Fruit fly (Drosophila melanogaster) whole organism, prepupa: ENCODE measurements around the gene Wdr24.

Source experiments
- Blimp-1 ChIP-seq: fragments of 200-800 bp; sonication (Bioruptor generic); optimal IDR thresholded peaks from 3 replicates; lab custom pipeline; 2017; ENCODE audit warnings: missing biosample characterization, missing genetic modification characterization, mild to moderate bottlenecking, moderate library complexity, missing genetic modification reagents
- CG10631 ChIP-seq: fragments of 200-800 bp; sonication (Bioruptor generic); optimal IDR thresholded peaks from 2 replicates; lab custom pipeline; 2016; ENCODE audit warnings: missing biosample characterization, missing genetic modification characterization
- CG10669 ChIP-seq: fragments of 200-800 bp; sonication (Bioruptor generic); optimal IDR thresholded peaks from 3 replicates; lab custom pipeline; 2018; ENCODE audit warnings: missing biosample characterization, mild to moderate bottlenecking, missing genetic modification characterization, moderate library complexity
- CG11294 ChIP-seq: fragments of 200-800 bp; sonication (Bioruptor generic); IDR thresholded peaks from 2 replicates; pipeline ENCODE4 v1.3.6; 2022; ENCODE audit warnings: missing biosample characterization, missing genetic modification characterization
- CG11762 ChIP-seq: fragments of 200-800 bp; sonication (Bioruptor generic); optimal IDR thresholded peaks from 3 replicates; lab custom pipeline; 2016; ENCODE audit warnings: missing biosample characterization, missing genetic modification characterization; ENCODE audit not compliant: insufficient read depth
- CG1621 ChIP-seq: fragments of 200-800 bp; sonication (Bioruptor generic); optimal IDR thresholded peaks from 3 replicates; lab custom pipeline; 2018; ENCODE audit warnings: missing biosample characterization, mild to moderate bottlenecking, missing genetic modification characterization
- CG16779 ChIP-seq: fragments of 200-800 bp; sonication (Bioruptor generic); optimal IDR thresholded peaks from 3 replicates; lab custom pipeline; 2017; ENCODE audit warnings: missing biosample characterization, mild to moderate bottlenecking, missing genetic modification characterization
- CG3032 ChIP-seq: fragments of 200-800 bp; optimal IDR thresholded peaks from 2 replicates; lab custom pipeline; 2019; ENCODE audit warnings: missing biosample characterization, mild to moderate bottlenecking, missing genetic modification characterization, moderate library complexity
- CG31627 ChIP-seq: fragments of 200-800 bp; sonication (Bioruptor generic); optimal IDR thresholded peaks from 3 replicates; lab custom pipeline; 2016; ENCODE audit warnings: missing biosample characterization, missing genetic modification characterization
- CG32006 ChIP-seq: fragments of 200-800 bp; sonication (Bioruptor generic); optimal IDR thresholded peaks from 3 replicates; lab custom pipeline; 2017; ENCODE audit warnings: missing biosample characterization, mild to moderate bottlenecking, missing genetic modification characterization
- CG3919 ChIP-seq: fragments of 200-800 bp; sonication (Bioruptor generic); optimal IDR thresholded peaks from 3 replicates; lab custom pipeline; 2016; ENCODE audit warnings: missing biosample characterization, missing genetic modification characterization
- CG4318 ChIP-seq: fragments of 200-800 bp; sonication (Bioruptor generic); optimal IDR thresholded peaks from 3 replicates; lab custom pipeline; 2017; ENCODE audit warnings: missing biosample characterization, mild to moderate bottlenecking, missing genetic modification characterization
- CG6163 ChIP-seq: fragments of 200-800 bp; sonication (Bioruptor generic); IDR thresholded peaks from 3 replicates; pipeline ENCODE4 v1.3.6; 2022; ENCODE audit warnings: missing biosample characterization, missing genetic modification characterization
- CG6276 ChIP-seq: fragments of 200-800 bp; sonication (Bioruptor generic); optimal IDR thresholded peaks from 2 replicates; lab custom pipeline; 2017; ENCODE audit warnings: missing biosample characterization, mild to moderate bottlenecking, missing genetic modification characterization
- CG6808 ChIP-seq: fragments of 200-800 bp; sonication (Bioruptor generic); optimal IDR thresholded peaks from 3 replicates; lab custom pipeline; 2017; ENCODE audit warnings: missing biosample characterization, missing genetic modification characterization, mild to moderate bottlenecking, moderate library complexity, missing genetic modification reagents
- CG6854 ChIP-seq: fragments of 200-800 bp; sonication (Bioruptor generic); optimal IDR thresholded peaks from 2 replicates; lab custom pipeline; 2017; ENCODE audit warnings: missing biosample characterization, mild to moderate bottlenecking, missing genetic modification characterization
- CG7368 ChIP-seq: fragments of 200-800 bp; sonication (Bioruptor generic); optimal IDR thresholded peaks from 3 replicates; lab custom pipeline; 2016; ENCODE audit warnings: missing biosample characterization, missing genetic modification characterization
- CG8119 ChIP-seq: fragments of 200-800 bp; sonication (Bioruptor generic); IDR thresholded peaks from 3 replicates; pipeline ENCODE4 v1.3.6; 2022; ENCODE audit warnings: missing biosample characterization, missing genetic modification characterization
- CG8319 ChIP-seq: fragments of 200-800 bp; sonication (Bioruptor generic); optimal IDR thresholded peaks from 3 replicates; lab custom pipeline; 2016; ENCODE audit warnings: missing biosample characterization, missing genetic modification characterization
- CG8632 ChIP-seq: fragments of 200-800 bp; sonication (Bioruptor generic); optimal IDR thresholded peaks from 3 replicates; lab custom pipeline; 2016; ENCODE audit warnings: missing biosample characterization, missing genetic modification characterization
- CG9139 ChIP-seq: fragments of 200-800 bp; sonication (Bioruptor generic); optimal IDR thresholded peaks from 3 replicates; lab custom pipeline; 2017; ENCODE audit warnings: missing biosample characterization, mild to moderate bottlenecking, missing genetic modification characterization
- Eip75B ChIP-seq: fragments of 200-800 bp; sonication (Bioruptor generic); optimal IDR thresholded peaks from 3 replicates; lab custom pipeline; 2016; ENCODE audit warnings: missing biosample characterization, missing genetic modification characterization
- Eip78C ChIP-seq: fragments of 200-800 bp; sonication (Bioruptor generic); peaks from one replicate; lab custom pipeline; 2016; ENCODE audit warnings: missing biosample characterization, missing genetic modification characterization
- Ets21C ChIP-seq: fragments of 200-800 bp; sonication (Bioruptor generic); optimal IDR thresholded peaks from 3 replicates; lab custom pipeline; 2016; ENCODE audit warnings: missing biosample characterization, missing genetic modification characterization
- Ets96B ChIP-seq: fragments of 200-800 bp; optimal IDR thresholded peaks from 2 replicates; lab custom pipeline; 2019; ENCODE audit warnings: missing biosample characterization, mild to moderate bottlenecking, missing genetic modification characterization, moderate library complexity
- Gug ChIP-seq: fragments of 200-800 bp; sonication (Bioruptor generic); IDR thresholded peaks from 2 replicates; pipeline ENCODE4 v1.3.6; 2022; ENCODE audit warnings: missing biosample characterization, missing genetic modification characterization
- Hr38 ChIP-seq: sonication (Bioruptor generic); optimal IDR thresholded peaks from 2 replicates; lab custom pipeline; 2016; ENCODE audit warnings: missing biosample characterization, missing genetic modification characterization
- Hr39 ChIP-seq: fragments of 200-800 bp; sonication (Bioruptor generic); optimal IDR thresholded peaks from 2 replicates; lab custom pipeline; 2016; ENCODE audit warnings: missing biosample characterization, missing genetic modification characterization
- Hr4 ChIP-seq: fragments of 200-800 bp; sonication (Bioruptor generic); optimal IDR thresholded peaks from 3 replicates; lab custom pipeline; 2016; ENCODE audit warnings: missing biosample characterization, missing genetic modification characterization
- Lpt ChIP-seq: fragments of 200-800 bp; sonication (Bioruptor generic); optimal IDR thresholded peaks from 3 replicates; lab custom pipeline; 2016; ENCODE audit warnings: missing biosample characterization, missing genetic modification characterization
- Met ChIP-seq: fragments of 200-800 bp; sonication (Bioruptor generic); optimal IDR thresholded peaks from 3 replicates; lab custom pipeline; 2016; ENCODE audit warnings: missing biosample characterization, missing genetic modification characterization
- Sox102F ChIP-seq: fragments of 200-800 bp; sonication (Bioruptor generic); optimal IDR thresholded peaks from 2 replicates; lab custom pipeline; 2016; ENCODE audit warnings: missing biosample characterization, mild to moderate bottlenecking, missing genetic modification characterization
- Sox14 ChIP-seq: fragments of 200-800 bp; sonication (Bioruptor generic); optimal IDR thresholded peaks from 3 replicates; lab custom pipeline; 2016; ENCODE audit warnings: missing biosample characterization, missing genetic modification characterization
- achi ChIP-seq: fragments of 200-800 bp; sonication (Bioruptor generic); optimal IDR thresholded peaks from 3 replicates; lab custom pipeline; 2016; ENCODE audit warnings: missing biosample characterization, missing genetic modification characterization
- acj6 ChIP-seq: fragments of 200-800 bp; sonication (Bioruptor generic); optimal IDR thresholded peaks from 3 replicates; lab custom pipeline; 2016; ENCODE audit warnings: missing biosample characterization, missing genetic modification characterization
- cyc ChIP-seq: fragments of 200-800 bp; sonication (Bioruptor generic); optimal IDR thresholded peaks from 3 replicates; lab custom pipeline; 2016; ENCODE audit warnings: missing biosample characterization, missing genetic modification characterization
- dac ChIP-seq: fragments of 200-800 bp; sonication (Bioruptor generic); optimal IDR thresholded peaks from 2 replicates; lab custom pipeline; 2017; ENCODE audit warnings: missing biosample characterization, mild to moderate bottlenecking, missing genetic modification characterization
- dsx ChIP-seq: fragments of 200-800 bp; optimal IDR thresholded peaks from 3 replicates; lab custom pipeline; 2019; ENCODE audit warnings: missing biosample characterization, mild to moderate bottlenecking, missing genetic modification characterization, moderate library complexity; ENCODE audit not compliant: poor library complexity, severe bottlenecking
- eg ChIP-seq: fragments of 200-800 bp; sonication (Bioruptor generic); IDR thresholded peaks from 3 replicates; pipeline ENCODE4 v1.3.6; 2022; ENCODE audit warnings: missing biosample characterization, missing genetic modification characterization
- esn ChIP-seq: fragments of 200-800 bp; sonication (Bioruptor generic); optimal IDR thresholded peaks from 2 replicates; lab custom pipeline; 2016; ENCODE audit warnings: missing biosample characterization, mild to moderate bottlenecking, missing genetic modification characterization, moderate library complexity
- fd59A ChIP-seq: fragments of 200-800 bp; sonication (Bioruptor generic); optimal IDR thresholded peaks from 2 replicates; lab custom pipeline; 2017; ENCODE audit warnings: missing biosample characterization, mild to moderate bottlenecking, missing genetic modification characterization, missing genetic modification reagents
- fd85E ChIP-seq: fragments of 200-800 bp; sonication (Bioruptor generic); optimal IDR thresholded peaks from 3 replicates; lab custom pipeline; 2016; ENCODE audit warnings: missing biosample characterization, missing genetic modification characterization
- fkh ChIP-seq: fragments of 200-800 bp; sonication (Bioruptor generic); optimal IDR thresholded peaks from 3 replicates; lab custom pipeline; 2017; ENCODE audit warnings: missing biosample characterization, mild to moderate bottlenecking, missing genetic modification characterization, moderate library complexity
- net ChIP-seq: fragments of 200-800 bp; sonication (Bioruptor generic); optimal IDR thresholded peaks from 3 replicates; lab custom pipeline; 2016; ENCODE audit warnings: missing biosample characterization, missing genetic modification characterization
- salr ChIP-seq, 2 experiments: fragments of 200-800 bp; sonication (Bioruptor generic); optimal IDR thresholded peaks; 3 replicates each; lab custom pipeline; 2016 to 2018; ENCODE audit warnings: missing biosample characterization in 2 of 2, missing genetic modification characterization in 2 of 2, mild to moderate bottlenecking in 1 of 2
- ss ChIP-seq, 2 experiments: fragments of 200-800 bp; sonication (Bioruptor generic); optimal IDR thresholded peaks; 2 replicates in 1 of 2; 3 replicates in 1 of 2; lab custom pipeline; 2017 to 2018; ENCODE audit warnings: mild to moderate bottlenecking in 2 of 2, missing biosample characterization in 2 of 2, missing genetic modification characterization in 2 of 2, moderate library complexity in 1 of 2
- svp ChIP-seq: fragments of 200-800 bp; sonication (Bioruptor generic); peaks from one replicate; lab custom pipeline; 2016; ENCODE audit warnings: missing biosample characterization, missing genetic modification characterization
- vri ChIP-seq: fragments of 200-800 bp; sonication (Bioruptor generic); optimal IDR thresholded peaks from 3 replicates; lab custom pipeline; 2016; ENCODE audit warnings: missing biosample characterization, mild to moderate bottlenecking, missing genetic modification characterization

Gene Wdr24

DNA sequence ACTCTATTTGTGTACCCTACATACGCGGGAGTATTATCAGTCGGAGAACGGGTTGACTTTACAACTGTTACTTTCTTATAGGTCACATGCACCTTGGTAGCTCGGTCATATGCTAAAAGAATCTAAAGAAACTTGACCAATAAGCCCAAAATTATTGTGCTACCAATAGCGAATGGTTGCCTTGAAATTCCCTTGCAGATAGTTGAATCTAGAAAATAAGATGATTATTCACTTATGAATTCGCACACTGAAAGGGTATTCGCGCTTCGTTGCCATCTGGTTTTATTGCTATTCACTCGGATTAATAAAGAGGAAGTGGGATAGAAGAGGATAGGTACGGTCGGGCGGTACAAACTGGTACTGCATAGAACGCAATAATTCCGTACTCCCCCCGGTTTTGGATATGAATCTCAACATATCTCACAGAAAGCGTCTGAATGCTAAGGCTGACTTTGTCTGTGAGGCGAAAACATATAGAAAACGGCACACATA lies 29.0 kb upstream of the Wdr24 start (continued):
- TF ChIP-seq fkh (no peak), eg (peak; percentile 75), fd59A (GFP tag; lab: Kevin White, UChicago) (peak; percentile 79), CG6854 (GFP tag; lab: Kevin White, UChicago) (no peak), Sox102F (GFP tag; lab: Kevin White, UChicago) (peak; percentile 80), ss (GFP tag; optimal IDR thresholded peaks at IDR 0.05; lab: Kevin White, UChicago) (peak; percentile 67 to 86), Hr4 (GFP tag; lab: Kevin White, UChicago) (peak; percentile 90), CG11294 (GFP tag; lab: Robert Waterston, UW) (peak; percentile 74)
- TF ChIP-seq, all 60 proteins: peak for 54

DNA sequence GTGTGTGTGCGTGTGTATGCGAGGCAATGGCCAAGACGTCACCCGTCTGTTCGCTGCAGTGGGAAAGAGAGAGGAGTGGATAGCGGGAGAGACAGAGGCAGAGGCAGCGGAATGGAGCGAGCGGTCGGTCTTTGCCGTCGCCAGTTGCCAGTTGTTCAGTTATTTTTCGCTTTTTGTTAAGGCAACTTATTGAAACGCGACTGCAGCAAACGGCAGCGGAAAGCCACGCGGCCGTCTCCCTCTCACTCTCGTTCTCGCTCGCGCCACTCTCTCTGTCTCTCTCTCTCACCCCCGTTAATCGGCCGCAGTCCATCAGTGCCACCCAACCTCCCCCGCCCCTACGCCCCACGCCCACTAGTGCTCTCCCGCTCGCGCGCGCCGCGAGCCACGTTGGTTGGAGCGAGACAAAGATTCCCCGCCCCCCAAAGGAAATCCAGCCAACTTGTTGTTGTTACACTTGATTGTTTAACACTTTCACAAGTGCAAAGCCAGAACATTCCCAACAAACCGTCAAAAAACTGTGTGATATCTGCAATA lies 28.0 kb upstream of the Wdr24 start:
- TF ChIP-seq CG1621 (tag; lab: Kevin White, UChicago) (peak; percentile 24), CG6854 (GFP tag; lab: Kevin White, UChicago) (peak; percentile 70), eg (peak; percentile 53; the same call in 1 of the 3 replicates), salr (GFP tag; optimal IDR thresholded peaks at IDR 0.05; lab: Kevin White, UChicago) (no peak), acj6 (GFP tag; lab: Kevin White, UChicago) (no peak), CG9139 (GFP tag; lab: Kevin White, UChicago) (peak; percentile 61), dsx (GFP tag; lab: Kevin White, UChicago) (peak; percentile 13), achi (GFP tag; lab: Kevin White, UChicago) (no peak), CG11294 (GFP tag; lab: Robert Waterston, UW) (peak; percentile 38; the same call in 1 of the 2 replicates), CG6163 (GFP tag; lab: Robert Waterston, UW) (peak; percentile 77), CG10669 (no peak), CG6808 (GFP tag; lab: Kevin White, UChicago) (peak; percentile 30), CG8632 (no peak), CG11762 (GFP tag; lab: Kevin White, UChicago) (no peak), net (GFP tag; lab: Kevin White, UChicago) (no peak), CG10631 (no peak), Ets21C (no peak), fkh (peak; percentile 83), Blimp-1 (GFP tag; lab: Kevin White, UChicago) (peak; percentile 76), fd85E (GFP tag; lab: Kevin White, UChicago) (no peak), dac (GFP tag; lab: Kevin White, UChicago) (no peak), Gug (peak; percentile 51), CG3919 (GFP tag; lab: Kevin White, UChicago) (peak; percentile 6), CG4318 (no peak), CG7368 (GFP tag; lab: Kevin White, UChicago) (peak; percentile 27), Ets96B (tag; lab: Kevin White, UChicago) (no peak), CG8119 (GFP tag; lab: Robert Waterston, UW) (peak; percentile 65), CG32006 (GFP tag; lab: Kevin White, UChicago) (no peak), ss (GFP tag; optimal IDR thresholded peaks at IDR 0.05; lab: Kevin White, UChicago) (peak; percentile 53 to 76), svp (GFP tag; lab: Kevin White, UChicago) (peak; percentile 68), CG8319 (no peak), Eip75B (no peak), CG31627 (GFP tag; lab: Kevin White, UChicago) (no peak), CG6276 (peak; percentile 49), Hr38 (GFP tag; lab: Kevin White, UChicago) (no peak), Lpt (GFP tag; lab: Kevin White, UChicago) (peak; percentile 56), Hr39 (no peak), Hr4 (GFP tag; lab: Kevin White, UChicago) (no peak), cyc (no peak), Met (GFP tag; lab: Kevin White, UChicago) (no peak), Sox14 (GFP tag; lab: Kevin White, UChicago) (peak; percentile 29), vri (GFP tag; lab: Kevin White, UChicago) (peak; percentile 67), CG3032 (tag; lab: Kevin White, UChicago) (peak; percentile 28), Eip78C (GFP tag; lab: Kevin White, UChicago) (no peak), CG16779 (tag; lab: Kevin White, UChicago) (no peak), esn (no peak)
